Worm (Caenorhabditis elegans): ENCODE results near the gene hpr-9.

DNA sequence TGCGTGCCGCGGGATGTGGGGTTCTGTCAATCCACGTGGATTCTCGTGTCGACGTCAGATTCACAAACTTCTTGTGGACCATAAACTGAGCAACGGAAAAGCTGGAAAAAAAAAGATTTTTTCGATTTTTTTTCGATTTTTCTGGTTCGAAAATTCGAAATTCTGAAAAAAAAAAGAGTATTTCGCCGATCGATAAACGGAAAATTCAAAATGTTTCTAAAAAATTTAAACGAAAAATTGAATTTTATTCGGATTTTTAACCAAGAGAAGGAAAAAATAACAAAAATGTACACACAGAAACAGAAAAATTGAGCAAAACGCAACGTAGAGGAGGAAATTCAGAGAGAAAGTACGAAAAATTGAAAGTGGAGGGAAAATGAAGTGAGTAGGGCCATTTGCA lies 25.0 kb upstream of the hpr-9 start, which contains the start of gene Y39A1A.3:
- no peak for TF ChIP-seq aptf-3 (GFP tag; IDR thresholded peaks at IDR 0.05)
- no peak for TF ChIP-seq F49E8.2 (tag; optimal IDR thresholded peaks at IDR 0.05; ENCODE audit: insufficient read depth)
- TF ChIP-seq ccch-3 (GFP tag; optimal IDR thresholded peaks at IDR 0.05): no peak
- no peak for TF ChIP-seq B0019.2 (GFP tag; conservative IDR thresholded peaks at IDR 0.05)
- no peak for TF ChIP-seq attf-3 (GFP tag; conservative IDR thresholded peaks at IDR 0.05)
- TF ChIP-seq akir-1 (GFP tag; optimal IDR thresholded peaks at IDR 0.05): no peak
- no peak for TF ChIP-seq nfyb-1 (GFP tag; IDR thresholded peaks at IDR 0.05)
- no peak for TF ChIP-seq pha-4 (tag; optimal IDR thresholded peaks at IDR 0.05)
- TF ChIP-seq dox-1 (GFP tag; IDR thresholded peaks at IDR 0.05): no peak
- no peak for TF ChIP-seq nfya-1 (tag; optimal IDR thresholded peaks at IDR 0.05; ENCODE audit: borderline replicate concordance, insufficient read depth)
- no peak for TF ChIP-seq sptf-2 (GFP tag; optimal IDR thresholded peaks at IDR 0.05)
- no peak for TF ChIP-seq F33H1.4 (GFP tag; IDR thresholded peaks at IDR 0.05)
- no peak for TF ChIP-seq dpl-1 (GFP tag; optimal IDR thresholded peaks at IDR 0.05)
